Worm (Caenorhabditis elegans) whole organism, young adult: ENCODE data around the gene lig-1.

Source experiments
- B0261.1 ChIP-seq: sonication (generic microtip); optimal IDR thresholded peaks from 2 replicates; lab custom pipeline; 2016; ENCODE audit warnings: mild to moderate bottlenecking, missing genetic modification characterization, moderate library complexity, missing compliant biosample characterization
- B0336.3 ChIP-seq: fragments of 200-800 bp; sonication (Bioruptor generic); IDR thresholded peaks from 2 replicates; pipeline ENCODE4 v1.3.6; 2022; ENCODE audit warnings: missing genetic modification characterization, missing compliant biosample characterization
- C06A6.2 ChIP-seq: fragments of 200-800 bp; sonication (Bioruptor generic); conservative IDR thresholded peaks from 2 replicates; pipeline ENCODE4 v1.3.6; 2022; ENCODE audit warnings: missing genetic modification characterization, missing compliant biosample characterization
- C17E4.6 ChIP-seq: fragments of 200-800 bp; sonication (Bioruptor generic); IDR thresholded peaks from 2 replicates; pipeline ENCODE4 v1.3.6; 2022; ENCODE audit warnings: missing genetic modification reagents, missing genetic modification characterization, missing compliant biosample characterization
- F52B5.7 ChIP-seq: sonication (generic microtip); optimal IDR thresholded peaks from 2 replicates; lab custom pipeline; 2016; ENCODE audit warnings: mild to moderate bottlenecking, missing genetic modification characterization, missing compliant biosample characterization
- K12H6.12 ChIP-seq: fragments of 200-800 bp; sonication (Bioruptor generic); optimal IDR thresholded peaks from 2 replicates; lab custom pipeline; 2018; ENCODE audit warnings: mild to moderate bottlenecking, missing genetic modification characterization, missing compliant biosample characterization
- Y67H2A.10 ChIP-seq: fragments of 200-800 bp; sonication (Bioruptor generic); conservative IDR thresholded peaks from 2 replicates; pipeline ENCODE4 v1.3.6; 2022; ENCODE audit warnings: missing genetic modification reagents, missing genetic modification characterization, missing compliant biosample characterization
- Y95B8A.8 ChIP-seq: fragments of 200-800 bp; sonication (Bioruptor generic); IDR thresholded peaks from 2 replicates; pipeline ENCODE4 v1.3.6; 2022; ENCODE audit warnings: missing genetic modification reagents, missing genetic modification characterization, missing compliant biosample characterization
- atf-7 ChIP-seq: sonication (generic microtip); optimal IDR thresholded peaks from 2 replicates; lab custom pipeline; 2017; ENCODE audit warnings: mild to moderate bottlenecking, missing genetic modification characterization, missing compliant biosample characterization
- athp-1 ChIP-seq: sonication (generic microtip); optimal IDR thresholded peaks from 2 replicates; lab custom pipeline; 2017; ENCODE audit warnings: mild to moderate bottlenecking, missing genetic modification characterization, missing compliant biosample characterization
- attf-5 ChIP-seq: fragments of 200-800 bp; sonication (Bioruptor generic); optimal IDR thresholded peaks from 2 replicates; lab custom pipeline; 2018; ENCODE audit warnings: mild to moderate bottlenecking, missing genetic modification characterization, missing compliant biosample characterization
- cebp-1 ChIP-seq, 2 experiments: fragments of 200-800 bp in 1 of 2; sonication (Bioruptor generic) in 1 of 2; sonication (generic microtip) in 1 of 2; IDR thresholded peaks in 1 of 2; optimal IDR thresholded peaks in 1 of 2; 2 replicates each; pipeline versions ENCODE4 v1.3.6 to Lab custom; 2017 to 2022; ENCODE audit warnings: missing compliant biosample characterization in 2 of 2, missing genetic modification characterization in 2 of 2, mild to moderate bottlenecking in 1 of 2, missing genetic modification reagents in 1 of 2, moderate library complexity in 1 of 2
- ceh-27 ChIP-seq: fragments of 200-800 bp; sonication (Bioruptor generic); optimal IDR thresholded peaks from 2 replicates; lab custom pipeline; 2018; ENCODE audit warnings: mild to moderate bottlenecking, missing genetic modification characterization, moderate library complexity, missing compliant biosample characterization
- dpl-1 ChIP-seq: fragments of 150-350 bp; optimal IDR thresholded peaks from 2 replicates; lab custom pipeline; 2014; ENCODE audit warnings: missing biosample characterization, missing genetic modification reagents, missing genetic modification characterization
- egl-18 ChIP-seq: fragments of 200-800 bp; sonication (Bioruptor generic); IDR thresholded peaks from 2 replicates; pipeline ENCODE4 v1.3.6; 2022; ENCODE audit warnings: missing genetic modification reagents, missing genetic modification characterization, missing compliant biosample characterization
- egrh-3 ChIP-seq: fragments of 200-800 bp; sonication (Bioruptor generic); IDR thresholded peaks from 2 replicates; pipeline ENCODE4 v1.3.6; 2022; ENCODE audit warnings: missing genetic modification reagents, missing genetic modification characterization, missing compliant biosample characterization
- ets-4 ChIP-seq: fragments of 200-800 bp; sonication (Bioruptor generic); optimal IDR thresholded peaks from 2 replicates; lab custom pipeline; 2018; ENCODE audit warnings: mild to moderate bottlenecking, missing genetic modification characterization, missing compliant biosample characterization
- fkh-3 ChIP-seq: sonication (generic microtip); optimal IDR thresholded peaks from 2 replicates; lab custom pipeline; 2016; ENCODE audit warnings: mild to moderate bottlenecking, missing genetic modification characterization, missing compliant biosample characterization
- him-1 ChIP-seq: sonication (generic microtip); optimal IDR thresholded peaks from 2 replicates; lab custom pipeline; 2016; ENCODE audit warnings: missing genotype, missing genetic modification reagents, missing genetic modification characterization, missing compliant biosample characterization
- hmg-1.2 ChIP-seq: fragments of 200-800 bp; sonication (Bioruptor generic); IDR thresholded peaks from 2 replicates; pipeline ENCODE4 v1.3.6; 2022; ENCODE audit warnings: missing genetic modification reagents, missing genetic modification characterization, missing compliant biosample characterization
- hmg-20 ChIP-seq: fragments of 200-800 bp; sonication (Bioruptor generic); IDR thresholded peaks from 2 replicates; pipeline ENCODE4 v1.3.6; 2022; ENCODE audit warnings: missing genetic modification reagents, missing genetic modification characterization, missing compliant biosample characterization
- hrde-1 ChIP-seq: sonication (generic microtip); optimal IDR thresholded peaks from 2 replicates; lab custom pipeline; 2016; ENCODE audit warnings: missing genetic modification characterization, mild to moderate bottlenecking, missing compliant biosample characterization, moderate library complexity, missing genotype, missing genetic modification reagents, borderline replicate concordance
- let-526 ChIP-seq: fragments of 200-800 bp; sonication (Bioruptor generic); IDR thresholded peaks from 2 replicates; pipeline ENCODE4 v1.3.6; 2022; ENCODE audit warnings: missing genetic modification reagents, missing genetic modification characterization, missing compliant biosample characterization
- lin-54 ChIP-seq: fragments of 200-800 bp; sonication (Bioruptor generic); optimal IDR thresholded peaks from 2 replicates; lab custom pipeline; 2018; ENCODE audit warnings: mild to moderate bottlenecking, missing genetic modification characterization, missing compliant biosample characterization
- madf-10 ChIP-seq: sonication (generic microtip); optimal IDR thresholded peaks from 2 replicates; lab custom pipeline; 2016; ENCODE audit warnings: mild to moderate bottlenecking, missing genetic modification characterization, missing compliant biosample characterization
- madf-8 ChIP-seq: fragments of 200-800 bp; sonication (Bioruptor generic); conservative IDR thresholded peaks from 2 replicates; pipeline ENCODE4 v1.3.6; 2022; ENCODE audit warnings: missing genetic modification reagents, missing genetic modification characterization, missing compliant biosample characterization
- mel-28 ChIP-seq: sonication (generic microtip); optimal IDR thresholded peaks from 2 replicates; lab custom pipeline; 2016; ENCODE audit warnings: borderline replicate concordance, mild to moderate bottlenecking, missing genetic modification characterization, missing compliant biosample characterization
- nhr-80 ChIP-seq: sonication (generic microtip); optimal IDR thresholded peaks from 2 replicates; lab custom pipeline; 2016; ENCODE audit warnings: missing genetic modification characterization, missing compliant biosample characterization
- repo-1 ChIP-seq: sonication (generic microtip); optimal IDR thresholded peaks from 2 replicates; lab custom pipeline; 2017; ENCODE audit warnings: mild to moderate bottlenecking, missing genetic modification characterization, missing compliant biosample characterization
- rpc-1 ChIP-seq, 2 experiments: fragments of 150-350 bp in 1 of 2; sonication (generic microtip) in 1 of 2; optimal IDR thresholded peaks; 2 replicates each; lab custom pipeline; 2014 to 2018; ENCODE audit warnings: missing biosample characterization in 1 of 2, missing genetic modification characterization in 1 of 2, missing genetic modification reagents in 1 of 2, missing genotype in 1 of 2
- tbp1 ChIP-seq: fragments of 200-800 bp; sonication (Bioruptor generic); optimal IDR thresholded peaks from 2 replicates; lab custom pipeline; 2018; ENCODE audit warnings: mild to moderate bottlenecking, missing genetic modification characterization, missing compliant biosample characterization
- tlf-1 ChIP-seq: fragments of 200-800 bp; sonication (Bioruptor generic); optimal IDR thresholded peaks from 2 replicates; lab custom pipeline; 2018; ENCODE audit warnings: mild to moderate bottlenecking, missing genetic modification characterization, missing compliant biosample characterization
- unc-62 ChIP-seq: fragments of 150-350 bp; optimal IDR thresholded peaks from 2 replicates; lab custom pipeline; 2014; ENCODE audit warnings: missing biosample characterization, missing genetic modification reagents, missing genetic modification characterization
- ztf-22 ChIP-seq: fragments of 200-800 bp; sonication (Bioruptor generic); optimal IDR thresholded peaks from 2 replicates; lab custom pipeline; 2018; ENCODE audit warnings: mild to moderate bottlenecking, missing genetic modification characterization, moderate library complexity, missing compliant biosample characterization
- ztf-6 ChIP-seq: fragments of 200-800 bp; sonication (Bioruptor generic); IDR thresholded peaks from 2 replicates; pipeline ENCODE4 v1.3.6; 2022; ENCODE audit warnings: missing genetic modification reagents, missing genetic modification characterization, missing compliant biosample characterization

The lig-1 gene

ce11 chrV:10858340-10858739 is 44.4 kb downstream of the lig-1 start (continued):
- peak; percentile 14 for TF ChIP-seq nhr-80
- peak; percentile 86 for TF ChIP-seq K12H6.12 (tag; lab: Kevin White, UChicago)
- no peak for TF ChIP-seq unc-62 (GFP tag; lab: Kevin White, UChicago)
- TF ChIP-seq egrh-3 (GFP tag; lab: Robert Waterston, UW), result peak; percentile 66
- TF ChIP-seq ztf-22 (GFP tag; lab: Kevin White, UChicago), result peak; percentile 39
- TF ChIP-seq madf-10 (tag; lab: Kevin White, UChicago), result peak; percentile 57
- TF ChIP-seq atf-7 (tag; lab: Kevin White, UChicago), result peak; percentile 54
- peak; percentile 63; the same call in 1 of the 2 replicates for TF ChIP-seq Y95B8A.8 (GFP tag; lab: Robert Waterston, UW)
- peak; percentile 26 for TF ChIP-seq tlf-1 (GFP tag; lab: Kevin White, UChicago)
- peak; percentile 72 for TF ChIP-seq C06A6.2 (GFP tag; lab: Robert Waterston, UW)
- 0 out of 2 replicates have a peak, but pooled peaks have one; percentile 52 for TF ChIP-seq B0336.3 (GFP tag; lab: Robert Waterston, UW)
- TF ChIP-seq lin-54 (GFP tag; lab: Kevin White, UChicago), result peak; percentile 52
- peak; percentile 3 for TF ChIP-seq tbp1 (GFP tag; lab: Kevin White, UChicago)

DNA sequence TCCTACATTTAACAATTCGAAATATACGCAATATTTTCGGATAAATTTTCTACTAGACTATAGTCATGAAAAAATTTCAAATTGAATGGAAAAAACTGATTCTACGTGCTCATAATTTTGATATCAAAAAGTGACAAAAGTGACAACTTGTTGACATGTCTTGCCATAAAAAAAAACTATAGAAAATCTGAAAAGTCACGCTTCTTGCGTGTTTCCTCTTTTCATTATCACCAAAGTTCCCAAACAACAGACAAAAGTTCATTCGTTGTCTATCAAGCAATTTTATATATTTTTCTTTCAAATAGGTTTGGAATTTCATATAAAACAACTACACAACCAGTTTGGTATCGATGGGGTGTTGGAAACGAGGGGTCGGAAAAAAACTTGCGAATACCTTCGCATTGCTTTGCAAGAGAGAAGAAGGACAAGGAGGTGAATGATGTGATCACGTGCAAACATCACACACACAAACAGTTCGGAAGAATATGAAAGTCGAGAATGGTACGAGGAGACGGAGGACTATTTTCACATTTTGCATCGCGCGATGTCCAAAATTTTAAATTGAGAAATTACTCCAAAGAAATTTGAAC is 45.2 kb downstream of the lig-1 start:
- TF ChIP-seq C17E4.6 (no peak), nhr-80 (peak; percentile 18), hmg-1.2 (GFP tag; lab: Robert Waterston, UW) (0 out of 2 replicates have a peak, but pooled peaks have one; percentile 16), unc-62 (GFP tag; lab: Kevin White, UChicago) (peak; percentile 37)
- TF ChIP-seq, all 124 proteins: peak for 3

DNA sequence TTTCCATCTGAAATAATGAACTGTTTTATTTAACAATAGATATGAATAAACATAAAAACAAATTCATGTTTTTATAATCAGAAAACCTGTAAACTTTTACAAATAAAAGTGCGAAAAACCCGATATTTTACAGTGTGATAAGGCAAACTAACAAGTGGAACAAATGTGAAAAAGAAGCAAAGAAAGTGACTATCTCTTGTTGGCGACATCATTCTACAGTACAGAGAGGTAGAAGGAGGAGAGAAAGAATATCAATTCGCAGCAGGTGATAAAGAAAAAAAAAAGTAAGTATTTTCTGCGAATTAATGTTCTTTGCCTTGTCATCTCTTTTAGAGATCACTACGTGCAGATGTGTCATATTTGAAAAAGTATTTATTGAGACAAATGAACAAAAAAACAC is 45.9 kb downstream of the lig-1 start:
- no peak for TF ChIP-seq atf-7 (tag; lab: Kevin White, UChicago)
- peak; percentile 81 for TF ChIP-seq nhr-80

DNA sequence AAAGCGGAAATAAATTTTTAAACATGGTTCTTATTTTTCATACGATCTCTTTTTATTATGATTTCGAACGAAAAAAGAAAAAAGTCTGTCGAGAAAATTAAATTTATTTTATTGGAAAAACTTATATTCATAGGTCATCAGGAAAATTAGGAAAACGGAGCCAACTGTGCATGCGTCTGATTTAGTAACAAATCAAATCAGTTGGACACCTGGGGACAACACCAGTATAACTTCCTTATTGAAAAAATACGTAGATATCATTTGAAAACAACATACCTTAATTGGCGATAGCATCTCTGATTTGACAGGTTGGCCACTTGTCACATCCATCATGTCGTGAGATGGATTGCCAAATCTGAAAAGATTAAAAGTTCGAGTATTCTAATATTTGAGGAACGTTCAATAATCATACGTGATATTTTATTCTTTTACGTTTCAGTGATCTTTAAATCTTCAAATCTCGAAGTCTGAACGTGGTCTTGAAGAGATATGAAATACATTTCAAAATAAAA is 46.7 kb downstream of the lig-1 start:
- no peak for TF ChIP-seq ets-4
- no peak for TF ChIP-seq fkh-3 (tag; lab: Kevin White, UChicago)
- no peak for TF ChIP-seq him-1 (tag; lab: Kevin White, UChicago)
- TF ChIP-seq mel-28 (tag; lab: Kevin White, UChicago), result no peak
- TF ChIP-seq madf-10 (tag; lab: Kevin White, UChicago), result no peak
- TF ChIP-seq B0261.1 (tag; lab: Kevin White, UChicago), result no peak
- no peak for TF ChIP-seq tlf-1 (GFP tag; lab: Kevin White, UChicago)
- TF ChIP-seq dpl-1, result no peak
- no peak for TF ChIP-seq hrde-1 (tag; lab: Kevin White, UChicago)
- TF ChIP-seq madf-8, result no peak
- TF ChIP-seq egl-18 (GFP tag; lab: Robert Waterston, UW), result no peak
- no peak for TF ChIP-seq F52B5.7 (tag; lab: Kevin White, UChicago)
- TF ChIP-seq, all 124 proteins: peak for 0

DNA sequence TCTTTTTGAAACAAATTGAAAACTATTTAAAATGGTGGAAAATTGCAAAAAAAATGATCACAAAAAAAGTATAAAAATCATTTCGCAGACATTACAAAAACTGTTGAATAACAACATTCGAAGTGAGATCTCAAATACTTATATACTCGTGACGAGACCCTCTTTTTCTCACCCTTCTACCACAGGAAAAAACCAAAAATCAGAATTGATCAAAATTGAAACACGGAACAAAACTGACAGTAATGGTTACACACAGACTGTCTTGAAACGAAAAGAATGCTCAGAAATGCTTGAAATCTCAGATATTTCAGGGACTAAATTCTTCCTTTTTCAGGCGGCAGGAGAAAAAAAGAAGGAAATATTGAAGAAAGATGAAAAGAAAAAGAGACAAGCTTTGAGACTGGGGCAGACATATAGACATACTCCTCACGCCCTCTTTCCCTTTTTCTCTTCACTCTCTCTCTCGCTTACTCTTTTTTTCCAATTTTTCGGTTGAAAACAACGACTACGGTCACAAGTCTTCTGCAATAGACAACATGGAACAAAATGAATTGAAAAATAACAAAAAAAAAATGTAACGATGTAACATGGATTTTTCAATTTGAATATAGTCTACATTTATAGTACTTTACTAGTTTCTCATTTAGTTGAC is 47.8 kb downstream of the lig-1 start:
- TF ChIP-seq Y67H2A.10 (no peak), lin-54 (GFP tag; lab: Kevin White, UChicago) (no peak), K12H6.12 (tag; lab: Kevin White, UChicago) (peak; percentile 40), hmg-20 (GFP tag; lab: Robert Waterston, UW) (no peak), B0261.1 (tag; lab: Kevin White, UChicago) (no peak), B0336.3 (GFP tag; lab: Robert Waterston, UW) (no peak), nhr-80 (peak; percentile 10), cebp-1 (GFP tag; IDR thresholded peaks at IDR 0.05; lab: Robert Waterston, UW) (no peak), cebp-1 (tag; optimal IDR thresholded peaks at IDR 0.05; lab: Kevin White, UChicago) (peak; percentile 27), attf-5 (GFP tag; lab: Kevin White, UChicago) (peak; percentile 18), rpc-1 (optimal IDR thresholded peaks at IDR 0.05; lab: Kevin White, UChicago) (no peak), rpc-1 (tag; optimal IDR thresholded peaks at IDR 0.05; lab: Kevin White, UChicago) (no peak), ceh-27 (GFP tag; lab: Kevin White, UChicago) (peak; percentile 30), hmg-1.2 (GFP tag; lab: Robert Waterston, UW) (no peak), tlf-1 (GFP tag; lab: Kevin White, UChicago) (no peak), ztf-6 (GFP tag; lab: Robert Waterston, UW) (no peak), athp-1 (tag; lab: Kevin White, UChicago) (no peak), let-526 (GFP tag; lab: Robert Waterston, UW) (no peak), repo-1 (tag; lab: Kevin White, UChicago) (no peak)
- TF ChIP-seq, all 124 proteins: peak for 5
